Worm (Caenorhabditis elegans) whole organism, mixed stage, embryonic: ENCODE results near the gene ztf-16.

ENCODE experiments used
- snpc-4 ChIP-seq: fragments of 150-350 bp; optimal IDR thresholded peaks from 2 replicates; lab custom pipeline; 2014; ENCODE audit warnings: missing biosample characterization, missing genetic modification characterization
- unc-62 ChIP-seq: fragments of 150-350 bp; optimal IDR thresholded peaks from 2 replicates; lab custom pipeline; 2014; ENCODE audit warnings: missing biosample characterization, missing genetic modification reagents, missing genetic modification characterization

ce11 chrX:4795329-4795728 is 16.0 kb downstream of the ztf-16 start:
- no peak for TF ChIP-seq snpc-4 (tag; lab: Kevin White, UChicago)
- no peak for TF ChIP-seq unc-62 (GFP tag; lab: Kevin White, UChicago)
